Worm (Caenorhabditis elegans): Measurements from ENCODE around the gene col-108.

col-108 gene

DNA sequence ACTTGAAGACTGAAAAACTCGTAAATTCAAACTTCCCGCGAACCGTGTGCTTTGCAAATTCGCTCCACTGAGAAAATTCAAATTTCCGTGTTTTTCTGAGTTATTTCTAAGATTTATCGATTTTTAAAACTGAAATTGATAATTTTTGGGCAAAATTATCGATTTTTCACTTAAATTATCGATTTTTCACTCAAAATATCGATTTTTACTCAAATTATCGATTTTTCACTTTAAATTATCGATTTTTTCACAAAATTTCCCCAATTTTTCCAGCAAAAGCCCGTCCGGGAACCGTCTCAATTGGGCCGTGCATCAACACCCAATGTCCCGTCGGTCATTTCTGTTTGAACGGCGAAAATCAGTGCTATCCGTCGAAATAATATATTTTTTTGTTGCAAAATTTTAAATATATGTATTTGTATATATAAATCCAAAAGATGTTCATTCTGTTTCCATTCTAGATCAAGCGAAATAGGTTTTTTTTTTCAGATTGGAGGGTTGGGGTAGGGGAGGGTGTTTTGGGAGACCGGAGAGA lies 40.8 kb upstream of the col-108 start:
- no peak for TF ChIP-seq crh-2 (tag; optimal IDR thresholded peaks at IDR 0.05)
- TF ChIP-seq nhr-129 (tag; optimal IDR thresholded peaks at IDR 0.05): no peak
- TF ChIP-seq zag-1 (tag; optimal IDR thresholded peaks at IDR 0.05): no peak
- TF ChIP-seq ZK546.5 (tag; optimal IDR thresholded peaks at IDR 0.05): no peak
- TF ChIP-seq nhr-25 (tag; optimal IDR thresholded peaks at IDR 0.05): no peak
- no peak for TF ChIP-seq fos-1 (tag; optimal IDR thresholded peaks at IDR 0.05)
- no peak for TF ChIP-seq elt-1 (tag; optimal IDR thresholded peaks at IDR 0.05)
- TF ChIP-seq nhr-11 (tag; optimal IDR thresholded peaks at IDR 0.05): no peak
- no peak for TF ChIP-seq ceh-82 (tag; optimal IDR thresholded peaks at IDR 0.05)
- no peak for TF ChIP-seq mab-5 (tag; optimal IDR thresholded peaks at IDR 0.05)
- TF ChIP-seq mbf-1 (tag; optimal IDR thresholded peaks at IDR 0.05): no peak
- TF ChIP-seq sma-3 (GFP tag; optimal IDR thresholded peaks at IDR 0.05): no peak
- TF ChIP-seq unc-55 (GFP tag; optimal IDR thresholded peaks at IDR 0.05): no peak
- no peak for TF ChIP-seq sem-4 (tag; optimal IDR thresholded peaks at IDR 0.05)
- no peak for TF ChIP-seq nhr-21 (tag; optimal IDR thresholded peaks at IDR 0.05)
- no peak for TF ChIP-seq ceh-16 (tag; optimal IDR thresholded peaks at IDR 0.05)
- no peak for TF ChIP-seq C34F6.9 (tag; optimal IDR thresholded peaks at IDR 0.05)

- TF ChIP-seq ztf-1 (GFP tag; conservative IDR thresholded peaks at IDR 0.05) (no peak), aly-2 (tag; optimal IDR thresholded peaks at IDR 0.05) (no peak), unc-62 (GFP tag; optimal IDR thresholded peaks at IDR 0.05) (no peak), blmp-1 (tag; optimal IDR thresholded peaks at IDR 0.05; ENCODE audit: insufficient read depth) (no peak), skn-1 (tag; optimal IDR thresholded peaks at IDR 0.05) (no peak), nhr-25 (tag; optimal IDR thresholded peaks at IDR 0.05) (peak; percentile 46), nhr-23 (tag; optimal IDR thresholded peaks at IDR 0.05) (no peak), mdl-1 (tag; optimal IDR thresholded peaks at IDR 0.05) (no peak), fos-1 (tag; optimal IDR thresholded peaks at IDR 0.05) (peak; percentile 73), ceh-16 (tag; optimal IDR thresholded peaks at IDR 0.05) (no peak), alr-1 (tag; optimal IDR thresholded peaks at IDR 0.05) (no peak), gmeb-1 (tag; optimal IDR thresholded peaks at IDR 0.05) (peak; percentile 87), ama-1 (optimal IDR thresholded peaks at IDR 0.05) (no peak), nhr-21 (tag; optimal IDR thresholded peaks at IDR 0.05) (no peak), unc-39 (tag; optimal IDR thresholded peaks at IDR 0.05) (no peak), ceh-82 (tag; optimal IDR thresholded peaks at IDR 0.05) (no peak), C34F6.9 (tag; optimal IDR thresholded peaks at IDR 0.05) (peak; percentile 38), dmd-4 (tag; optimal IDR thresholded peaks at IDR 0.05) (no peak), egl-27 (tag; optimal IDR thresholded peaks at IDR 0.05) (no peak), R02D3.7 (tag; optimal IDR thresholded peaks at IDR 0.05) (no peak), crh-2 (tag; optimal IDR thresholded peaks at IDR 0.05) (peak; percentile 15), nhr-6 (tag; optimal IDR thresholded peaks at IDR 0.05) (no peak), sma-9 (GFP tag; optimal IDR thresholded peaks at IDR 0.05) (no peak), sma-9 (tag; optimal IDR thresholded peaks at IDR 0.05) (no peak), lsy-2 (tag; optimal IDR thresholded peaks at IDR 0.05) (peak in 1 of 2 experiments; percentile 39), Y55F3AM.14 (GFP tag; optimal IDR thresholded peaks at IDR 0.05) (no peak), mbf-1 (tag; optimal IDR thresholded peaks at IDR 0.05) (no peak), nhr-10 (tag; optimal IDR thresholded peaks at IDR 0.05) (no peak), F13H6.1 (tag; optimal IDR thresholded peaks at IDR 0.05) (peak; percentile 18), lin-11 (tag; optimal IDR thresholded peaks at IDR 0.05) (peak; percentile 21), ztf-11 (tag; optimal IDR thresholded peaks at IDR 0.05) (no peak), ztf-4 (tag; optimal IDR thresholded peaks at IDR 0.05) (no peak), nhr-237 (tag; optimal IDR thresholded peaks at IDR 0.05) (no peak), unc-55 (GFP tag; optimal IDR thresholded peaks at IDR 0.05) (peak; percentile 67), sma-3 (GFP tag; optimal IDR thresholded peaks at IDR 0.05) (peak; percentile 40), elt-3 (tag; optimal IDR thresholded peaks at IDR 0.05) (no peak), zag-1 (tag; optimal IDR thresholded peaks at IDR 0.05) (no peak), lin-13 (GFP tag; optimal IDR thresholded peaks at IDR 0.05) (peak; percentile 33), lin-39 (tag; optimal IDR thresholded peaks at IDR 0.05) (no peak)
Measured at ce11 chrIV:1738324-1738730, 30.1 kb upstream of the col-108 start.

Measured in whole organism, L2 larva.